Fruit fly (Drosophila melanogaster): Measurements from ENCODE around the gene Wnt6.
A peak's percentile ranks its signal among the peaks of the same experiment; 100 is the strongest.

Gene Wnt6

DNA sequence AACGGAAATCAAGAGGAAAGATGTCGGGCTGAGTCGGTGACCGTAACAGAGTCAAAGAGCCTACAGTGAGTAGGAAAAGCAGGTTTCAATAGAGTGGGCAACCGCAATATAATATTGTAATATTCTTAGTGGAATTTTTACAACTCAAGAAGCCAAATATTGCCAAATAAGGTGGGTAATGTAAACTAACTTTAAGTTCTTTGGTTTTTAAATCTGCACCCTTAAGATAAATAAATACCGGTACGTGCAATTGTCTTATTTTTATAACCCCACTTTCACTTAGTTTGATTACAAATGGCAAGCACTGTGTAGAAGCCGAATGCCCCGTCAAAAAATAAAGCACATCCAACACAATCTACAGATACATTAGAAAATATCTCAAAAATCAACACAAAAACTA, 734 bp upstream of the Wnt6 start:
- TF ChIP-seq pan (optimal IDR thresholded peaks at IDR 0.05), result no peak
- TF ChIP-seq CG8478 (optimal IDR thresholded peaks at IDR 0.05), result no peak
- no peak for TF ChIP-seq Dll (optimal IDR thresholded peaks at IDR 0.05)
- no peak for TF ChIP-seq psq (optimal IDR thresholded peaks at IDR 0.05)
- no peak for TF ChIP-seq EcR (GFP tag; optimal IDR thresholded peaks at IDR 0.05)
- no peak for TF ChIP-seq usp (GFP tag; optimal IDR thresholded peaks at IDR 0.05)

DNA sequence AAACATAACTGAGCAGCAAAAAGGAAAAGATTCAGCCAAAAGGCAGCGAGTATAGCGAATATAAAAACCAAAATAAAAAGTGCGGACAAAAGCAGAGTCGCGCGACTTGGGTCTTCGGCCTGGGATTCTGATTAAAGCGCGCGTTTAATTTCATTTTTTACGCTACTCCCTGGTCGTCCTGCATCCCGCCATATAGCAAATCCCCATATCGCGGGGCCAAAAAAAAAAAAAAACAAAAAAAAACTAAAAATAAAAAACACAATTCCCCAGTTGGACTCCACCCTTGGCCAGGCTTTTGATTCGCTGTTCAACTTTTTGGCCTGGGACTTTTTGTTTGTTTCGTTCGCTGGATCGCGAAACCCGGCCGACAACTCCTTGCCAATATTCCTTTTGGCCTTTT, 669 bp downstream of the Wnt6 start:
- TF ChIP-seq EcR (GFP tag; optimal IDR thresholded peaks at IDR 0.05) (no peak), CG8478 (optimal IDR thresholded peaks at IDR 0.05) (no peak), usp (GFP tag; optimal IDR thresholded peaks at IDR 0.05) (no peak), pan (optimal IDR thresholded peaks at IDR 0.05) (no peak), psq (optimal IDR thresholded peaks at IDR 0.05) (no peak), Dll (optimal IDR thresholded peaks at IDR 0.05) (no peak)

DNA sequence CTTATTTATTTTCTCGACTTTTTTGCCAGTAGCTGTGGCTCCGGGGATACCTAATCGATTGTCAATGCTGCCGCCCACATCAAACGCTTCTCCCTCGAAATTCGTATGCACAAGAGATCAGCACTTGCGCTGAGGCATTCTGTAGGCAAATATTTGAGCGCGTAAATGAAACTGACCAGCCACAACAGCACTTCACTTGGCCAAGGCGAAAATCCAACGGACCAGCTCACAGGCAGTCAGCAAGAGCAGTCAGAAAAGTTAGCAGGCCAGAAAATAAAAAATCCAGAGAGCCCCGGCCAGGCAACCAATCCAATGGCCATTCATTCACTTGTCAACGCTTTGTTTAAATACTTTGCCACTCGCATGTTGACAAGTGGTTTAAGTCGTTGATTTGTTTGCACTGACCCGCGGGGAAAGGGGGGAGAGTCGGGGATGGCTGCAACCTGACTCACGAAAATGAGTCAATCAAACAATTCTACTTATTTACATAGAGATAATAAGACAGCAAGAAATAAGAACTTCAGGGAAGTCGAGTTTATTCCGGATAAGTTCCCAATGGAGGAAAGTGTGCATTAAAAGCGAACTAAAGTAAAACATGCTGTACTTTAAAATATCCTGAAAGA, 6.0 kb downstream of the Wnt6 start:
- no peak for TF ChIP-seq psq (optimal IDR thresholded peaks at IDR 0.05)
- no peak for TF ChIP-seq EcR (GFP tag; optimal IDR thresholded peaks at IDR 0.05)
- no peak for TF ChIP-seq Dll (optimal IDR thresholded peaks at IDR 0.05)
- TF ChIP-seq usp (GFP tag; optimal IDR thresholded peaks at IDR 0.05), result no peak
- no peak for TF ChIP-seq pan (optimal IDR thresholded peaks at IDR 0.05)
- no peak for TF ChIP-seq CG8478 (optimal IDR thresholded peaks at IDR 0.05)

DNA sequence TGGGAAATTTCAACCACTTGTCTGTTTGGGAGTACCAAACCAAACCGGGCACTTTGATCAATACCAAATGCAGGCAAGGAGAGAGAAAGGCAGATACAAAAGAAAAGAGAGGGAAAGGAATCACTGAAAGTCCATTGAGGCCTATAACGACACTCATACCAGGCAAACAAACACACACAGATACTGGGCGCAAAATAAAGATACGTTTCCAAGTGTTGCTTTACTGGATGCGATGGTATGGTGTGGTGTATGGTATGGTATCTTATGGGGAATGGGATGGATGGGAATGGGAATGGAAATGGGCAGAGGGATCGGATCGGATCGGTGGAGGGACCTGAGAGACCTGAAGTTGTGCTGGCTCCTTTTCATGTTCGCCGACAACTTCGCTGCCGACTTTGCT, 6.6 kb downstream of the Wnt6 start:
- TF ChIP-seq Dll (optimal IDR thresholded peaks at IDR 0.05) (no peak), psq (optimal IDR thresholded peaks at IDR 0.05) (no peak), usp (GFP tag; optimal IDR thresholded peaks at IDR 0.05) (no peak), pan (optimal IDR thresholded peaks at IDR 0.05) (no peak), CG8478 (optimal IDR thresholded peaks at IDR 0.05) (no peak), EcR (GFP tag; optimal IDR thresholded peaks at IDR 0.05) (no peak)

DNA sequence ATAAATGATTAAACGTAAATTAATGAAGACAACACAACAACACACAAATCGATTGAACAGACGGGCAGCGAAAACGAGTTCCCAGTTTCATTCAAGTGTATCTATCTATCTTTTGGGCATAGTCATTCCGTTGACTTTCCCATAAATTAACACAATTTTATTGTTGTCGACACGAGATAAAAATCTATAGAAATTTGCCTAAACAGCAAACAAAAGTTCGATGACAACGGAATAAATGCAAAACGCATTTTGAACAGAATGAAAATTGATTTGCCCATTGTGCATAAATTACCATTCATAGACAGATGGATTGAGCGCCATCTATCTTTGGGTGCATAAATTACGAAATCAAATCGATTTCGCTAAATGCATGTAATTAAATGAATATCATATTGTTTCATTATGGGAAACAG, 19.3 kb downstream of the Wnt6 start:
- TF ChIP-seq pan (optimal IDR thresholded peaks at IDR 0.05), result no peak
- TF ChIP-seq CG8478 (optimal IDR thresholded peaks at IDR 0.05), result no peak
- TF ChIP-seq EcR (GFP tag; optimal IDR thresholded peaks at IDR 0.05), result no peak
- no peak for TF ChIP-seq psq (optimal IDR thresholded peaks at IDR 0.05)
- no peak for TF ChIP-seq usp (GFP tag; optimal IDR thresholded peaks at IDR 0.05)
- TF ChIP-seq Dll (optimal IDR thresholded peaks at IDR 0.05), result no peak

DNA sequence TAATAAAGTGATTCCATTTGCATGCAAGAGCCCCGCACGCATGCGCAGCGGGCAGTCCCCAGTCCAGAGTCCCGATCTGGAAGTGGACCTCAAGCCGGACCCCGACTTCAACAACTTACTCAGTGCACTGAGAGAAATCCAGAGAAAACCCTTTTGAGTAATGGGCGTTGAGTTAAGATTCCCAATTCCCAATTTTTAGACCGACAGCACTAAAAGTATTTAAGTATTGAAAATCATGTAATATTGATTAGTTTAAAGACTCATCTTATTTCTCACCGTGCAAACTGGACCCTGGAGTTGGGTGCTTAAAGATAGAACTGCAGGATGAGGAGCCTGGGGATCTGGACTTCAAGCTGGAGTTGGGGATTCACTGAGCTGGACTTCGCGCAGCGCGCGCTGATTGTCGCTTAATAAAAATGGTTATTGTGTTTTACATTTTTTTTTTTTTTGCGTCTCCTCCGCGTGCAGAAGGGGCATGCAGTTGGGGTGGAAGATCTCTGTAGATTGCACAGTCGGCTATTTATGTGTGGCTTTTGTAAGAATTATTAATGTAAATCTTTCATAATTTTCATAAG, 24.6 kb downstream of the Wnt6 start:
- TF ChIP-seq CG8478 (optimal IDR thresholded peaks at IDR 0.05) (no peak), Dll (optimal IDR thresholded peaks at IDR 0.05) (no peak), pan (optimal IDR thresholded peaks at IDR 0.05) (no peak), psq (optimal IDR thresholded peaks at IDR 0.05) (no peak), usp (GFP tag; optimal IDR thresholded peaks at IDR 0.05) (no peak)

DNA sequence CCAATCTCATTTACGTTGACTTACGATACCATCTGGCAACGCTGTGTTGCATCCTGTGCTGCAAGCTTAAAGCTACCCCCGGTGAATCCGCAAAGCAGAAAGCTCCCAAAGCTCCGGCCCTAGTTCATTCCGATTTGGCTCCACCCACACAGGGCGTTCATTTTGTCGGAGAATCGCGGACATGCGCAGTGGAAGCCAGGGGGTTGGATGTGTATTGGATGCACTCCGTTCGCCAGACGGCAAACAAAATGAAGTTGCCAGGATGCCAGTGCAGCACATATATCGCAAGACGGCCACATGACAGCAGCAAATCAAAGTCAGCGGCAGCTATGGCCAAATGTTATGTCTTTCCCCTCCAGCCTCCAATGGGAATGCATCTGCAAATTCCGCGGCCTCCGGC, 25.3 kb downstream of the Wnt6 start:
- TF ChIP-seq usp (GFP tag; optimal IDR thresholded peaks at IDR 0.05), result no peak
- TF ChIP-seq CG8478 (optimal IDR thresholded peaks at IDR 0.05), result no peak
- no peak for TF ChIP-seq pan (optimal IDR thresholded peaks at IDR 0.05)
- no peak for TF ChIP-seq EcR (GFP tag; optimal IDR thresholded peaks at IDR 0.05)
- no peak for TF ChIP-seq psq (optimal IDR thresholded peaks at IDR 0.05)
- no peak for TF ChIP-seq Dll (optimal IDR thresholded peaks at IDR 0.05)

DNA sequence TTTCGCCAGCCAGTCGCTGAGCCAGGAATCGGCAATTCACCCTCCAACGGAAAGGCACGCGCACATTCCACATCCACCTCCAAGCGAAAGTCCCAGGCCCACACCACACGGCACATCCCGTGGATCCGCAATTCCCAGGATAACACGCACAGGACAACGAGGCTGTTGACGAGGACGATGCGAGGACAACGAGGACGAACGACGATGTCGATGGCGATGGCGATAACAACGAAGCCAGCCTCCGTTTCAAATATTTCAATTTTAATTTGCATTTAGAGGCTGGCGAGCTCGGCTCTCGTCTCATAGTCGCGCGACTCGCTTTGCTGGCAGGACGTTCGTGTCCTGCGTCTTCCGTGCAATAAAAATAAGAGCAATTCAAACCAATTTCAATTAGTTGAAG, 29.6 kb downstream of the Wnt6 start, which contains the start of gene Wnt10:
Gene Wnt10 (plus strand): TSS at position 301 of the 400 bp plus-strand sequence.
- TF ChIP-seq CG8478 (optimal IDR thresholded peaks at IDR 0.05) (no peak), pan (optimal IDR thresholded peaks at IDR 0.05) (no peak), psq (optimal IDR thresholded peaks at IDR 0.05) (no peak), Dll (optimal IDR thresholded peaks at IDR 0.05) (no peak)

DNA sequence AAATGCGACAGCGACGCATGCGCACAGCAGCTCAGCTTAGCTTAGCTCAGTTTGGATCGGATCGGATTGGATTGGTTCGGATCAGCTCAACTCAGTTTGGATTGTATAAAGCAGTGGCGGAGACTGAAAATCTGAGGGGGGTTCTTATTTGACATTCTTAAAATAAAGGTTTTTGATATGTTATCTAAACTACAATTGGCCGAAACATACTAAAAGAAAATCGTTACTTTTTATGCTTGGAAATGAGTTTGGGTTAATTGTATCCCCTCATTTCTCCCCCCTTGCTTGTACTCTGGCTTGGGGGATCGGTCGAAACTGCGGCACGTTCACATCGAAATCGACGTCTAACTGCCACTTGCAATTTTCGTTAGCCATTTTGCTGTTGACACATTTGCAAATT, 42.6 kb downstream of the Wnt6 start:
- no peak for TF ChIP-seq psq (optimal IDR thresholded peaks at IDR 0.05)
- TF ChIP-seq Dll (optimal IDR thresholded peaks at IDR 0.05), result no peak
- TF ChIP-seq CG8478 (optimal IDR thresholded peaks at IDR 0.05), result no peak
- TF ChIP-seq EcR (GFP tag; optimal IDR thresholded peaks at IDR 0.05), result no peak
- TF ChIP-seq pan (optimal IDR thresholded peaks at IDR 0.05), result no peak
- no peak for TF ChIP-seq usp (GFP tag; optimal IDR thresholded peaks at IDR 0.05)

DNA sequence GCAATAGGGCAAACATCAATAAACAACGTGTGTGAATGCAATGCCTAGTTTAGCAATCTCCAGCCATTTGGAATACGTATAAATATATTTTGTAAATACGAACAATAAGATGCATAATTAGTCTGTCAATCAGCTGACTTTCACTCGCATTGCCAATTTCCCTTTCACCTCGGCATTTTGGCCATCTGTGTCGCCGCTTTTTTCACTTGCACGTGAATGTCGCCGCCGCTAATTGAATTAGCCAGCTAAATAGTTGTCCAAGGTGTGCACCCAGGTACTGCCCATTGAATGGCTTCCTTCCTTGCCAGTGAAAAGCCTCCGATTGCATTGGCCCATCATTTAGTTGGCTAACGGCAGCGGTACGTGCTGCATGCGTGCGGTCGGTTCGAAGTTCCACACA, 43.9 kb downstream of the Wnt6 start, which contains the start of gene ninaC:
Gene ninaC (plus strand): TSS at position 301 of the 400 bp plus-strand sequence.
- TF ChIP-seq Dll (optimal IDR thresholded peaks at IDR 0.05) (no peak), EcR (GFP tag; optimal IDR thresholded peaks at IDR 0.05) (no peak), psq (optimal IDR thresholded peaks at IDR 0.05) (no peak), usp (GFP tag; optimal IDR thresholded peaks at IDR 0.05) (no peak), pan (optimal IDR thresholded peaks at IDR 0.05) (no peak), CG8478 (optimal IDR thresholded peaks at IDR 0.05) (no peak)

DNA sequence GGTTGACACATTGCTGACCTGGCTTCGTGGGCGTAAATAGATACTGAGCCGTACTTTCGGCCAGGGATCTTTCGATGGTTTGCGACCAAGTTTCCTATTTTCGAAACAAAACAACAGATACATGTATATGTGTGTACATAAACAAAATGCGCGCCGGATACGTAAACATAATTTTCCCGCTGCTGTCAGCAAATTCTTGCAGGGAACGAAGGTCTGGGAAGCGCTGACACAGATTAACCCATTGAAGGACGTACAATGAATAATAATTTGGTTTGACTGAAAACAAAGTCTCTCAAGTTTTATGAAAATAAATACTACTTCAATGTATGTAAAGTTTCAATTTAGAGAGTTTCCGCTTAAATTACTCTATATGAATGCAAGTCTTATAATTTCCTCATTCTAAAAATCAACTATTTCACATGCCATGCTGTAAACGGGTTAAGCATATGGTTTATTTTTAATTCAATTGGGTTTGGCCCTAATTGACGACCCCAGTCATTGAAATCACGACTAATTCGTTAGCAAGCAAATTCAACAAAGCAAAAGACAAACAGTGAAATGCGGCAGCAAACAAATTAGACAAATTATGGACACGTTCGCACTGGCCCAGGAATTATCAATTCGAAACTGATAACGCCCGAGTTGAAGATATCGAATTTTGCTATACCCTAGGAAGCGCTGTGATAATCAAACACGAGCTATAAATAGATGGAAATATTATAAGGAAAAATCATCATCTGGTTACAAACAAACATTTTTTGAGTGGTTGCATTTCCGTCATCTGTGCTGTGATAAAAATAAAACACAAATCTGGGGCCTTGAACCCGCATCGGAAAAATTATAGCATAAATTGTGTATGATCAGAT, 53.3 kb downstream of the Wnt6 start:
- TF ChIP-seq pan (optimal IDR thresholded peaks at IDR 0.05) (peak; percentile 55), psq (optimal IDR thresholded peaks at IDR 0.05) (no peak)
